Fruit fly (Drosophila melanogaster) whole organism, embryonic: ENCODE results near the gene CG31287.
A peak's percentile ranks its signal among the peaks of the same experiment; 100 is the strongest.

Experiments used
- ATbp ChIP-seq: fragments of 200-800 bp; sonication (Bioruptor generic); optimal IDR thresholded peaks from 2 replicates; lab custom pipeline; 2017; ENCODE audit warnings: missing biosample characterization, mild to moderate bottlenecking, missing genetic modification characterization, missing genetic modification reagents
- Ada2b ChIP-seq: fragments of 200-800 bp; sonication (Bioruptor generic); IDR thresholded peaks from 2 replicates; pipeline ENCODE4 v1.3.6; 2022; ENCODE audit warnings: missing biosample characterization, missing genetic modification characterization
- B-H1 ChIP-seq: fragments of 200-800 bp; sonication (Bioruptor generic); IDR thresholded peaks from 3 replicates; pipeline ENCODE4 v1.3.6; 2022; ENCODE audit warnings: missing biosample characterization, missing genetic modification characterization
- CG10366 ChIP-seq: fragments of 200-800 bp; sonication (Bioruptor generic); IDR thresholded peaks from 2 replicates; pipeline ENCODE4 v1.3.6; 2022; ENCODE audit warnings: missing biosample characterization, missing genetic modification characterization
- CG10959 ChIP-seq: fragments of 200-800 bp; sonication (Bioruptor generic); IDR thresholded peaks from 2 replicates; pipeline ENCODE4 v1.3.6; 2022; ENCODE audit warnings: missing biosample characterization, missing genetic modification characterization
- CG12071 ChIP-seq: fragments of 200-800 bp; sonication (Bioruptor generic); optimal IDR thresholded peaks from 3 replicates; lab custom pipeline; 2018; ENCODE audit warnings: missing biosample characterization, mild to moderate bottlenecking, missing genetic modification characterization
- CG12219 ChIP-seq: fragments of 200-800 bp; sonication (Bioruptor generic); optimal IDR thresholded peaks from 3 replicates; lab custom pipeline; 2018; ENCODE audit warnings: missing biosample characterization, mild to moderate bottlenecking, missing genetic modification characterization
- CG13296 ChIP-seq: fragments of 200-800 bp; sonication (Bioruptor generic); optimal IDR thresholded peaks from 3 replicates; lab custom pipeline; 2018; ENCODE audit warnings: missing biosample characterization, mild to moderate bottlenecking, missing genetic modification characterization
- CG17359 ChIP-seq: fragments of 200-800 bp; sonication (Bioruptor generic); optimal IDR thresholded peaks from 3 replicates; lab custom pipeline; 2018; ENCODE audit warnings: missing biosample characterization, mild to moderate bottlenecking, missing genetic modification characterization, moderate library complexity
- CG30403 ChIP-seq: fragments of 200-800 bp; sonication (Bioruptor generic); optimal IDR thresholded peaks from 3 replicates; lab custom pipeline; 2016; ENCODE audit warnings: missing biosample characterization, missing genetic modification characterization
- CG30431 ChIP-seq: fragments of 200-800 bp; sonication (Bioruptor generic); optimal IDR thresholded peaks from 2 replicates; lab custom pipeline; 2017; ENCODE audit warnings: missing biosample characterization, missing genetic modification characterization
- CG31441 ChIP-seq: fragments of 200-800 bp; sonication (Bioruptor generic); IDR thresholded peaks from 2 replicates; pipeline ENCODE4 v1.3.6; 2022; ENCODE audit warnings: missing biosample characterization, missing genetic modification characterization
- CG4360 ChIP-seq: fragments of 200-800 bp; sonication (Bioruptor generic); IDR thresholded peaks from 2 replicates; pipeline ENCODE4 v1.3.6; 2022; ENCODE audit warnings: missing biosample characterization, missing genetic modification characterization
- CG5180 ChIP-seq: fragments of 200-800 bp; sonication (Bioruptor generic); optimal IDR thresholded peaks from 3 replicates; lab custom pipeline; 2017; ENCODE audit warnings: missing biosample characterization, missing genetic modification characterization, mild to moderate bottlenecking, moderate library complexity, missing genetic modification reagents
- CG7928 ChIP-seq: fragments of 200-800 bp; sonication (Bioruptor generic); optimal IDR thresholded peaks from 2 replicates; lab custom pipeline; 2017; ENCODE audit warnings: missing biosample characterization, mild to moderate bottlenecking, missing genetic modification characterization
- CG8089 ChIP-seq: fragments of 200-800 bp; sonication (Bioruptor generic); optimal IDR thresholded peaks from 3 replicates; lab custom pipeline; 2016; ENCODE audit warnings: missing biosample characterization, missing genetic modification characterization
- CG8478 ChIP-seq: fragments of >200 bp; optimal IDR thresholded peaks from 2 replicates; lab custom pipeline; 2018
- CG9215 ChIP-seq: fragments of 200-800 bp; sonication (Bioruptor generic); IDR thresholded peaks from 2 replicates; pipeline ENCODE4 v1.3.6; 2022; ENCODE audit warnings: missing biosample characterization, missing genetic modification characterization
- CG9817 ChIP-seq: fragments of 200-800 bp; sonication (Bioruptor generic); optimal IDR thresholded peaks from 2 replicates; lab custom pipeline; 2018; ENCODE audit warnings: missing biosample characterization, mild to moderate bottlenecking, missing genetic modification characterization, moderate library complexity
- D19A ChIP-seq: fragments of 200-800 bp; optimal IDR thresholded peaks from 3 replicates; lab custom pipeline; 2019; ENCODE audit warnings: missing biosample characterization, mild to moderate bottlenecking, missing genetic modification characterization, moderate library complexity
- Deaf1 ChIP-seq: fragments of 200-800 bp; optimal IDR thresholded peaks from 3 replicates; lab custom pipeline; 2019; ENCODE audit warnings: missing biosample characterization, mild to moderate bottlenecking, missing genetic modification characterization, moderate library complexity
- Dll ChIP-seq: fragments of 200-800 bp; sonication (Bioruptor generic); IDR thresholded peaks from 4 replicates; pipeline ENCODE4 v1.3.6; 2022; ENCODE audit warnings: missing biosample characterization, missing genetic modification characterization; ENCODE audit not compliant: partially characterized antibody
- Doc2 ChIP-seq: fragments of 200-800 bp; sonication (Bioruptor generic); IDR thresholded peaks from 2 replicates; pipeline ENCODE4 v1.3.6; 2022; ENCODE audit warnings: missing biosample characterization, missing genetic modification characterization
- Ets97D ChIP-seq: fragments of 200-800 bp; sonication (Bioruptor generic); optimal IDR thresholded peaks from 3 replicates; lab custom pipeline; 2016; ENCODE audit warnings: missing biosample characterization, missing genetic modification characterization
- Fer3 ChIP-seq: fragments of 200-800 bp; sonication (Bioruptor generic); optimal IDR thresholded peaks from 2 replicates; lab custom pipeline; 2018; ENCODE audit warnings: missing biosample characterization, mild to moderate bottlenecking, missing genetic modification characterization, moderate library complexity
- Max ChIP-seq: fragments of 200-800 bp; sonication (Bioruptor generic); optimal IDR thresholded peaks from 2 replicates; lab custom pipeline; 2016; ENCODE audit warnings: missing biosample characterization, mild to moderate bottlenecking, missing genetic modification characterization
- Nf-YC ChIP-seq: fragments of 200-800 bp; optimal IDR thresholded peaks from 3 replicates; lab custom pipeline; 2019; ENCODE audit warnings: missing biosample characterization, mild to moderate bottlenecking, missing genetic modification characterization, moderate library complexity
- Sin3A ChIP-seq: fragments of >200 bp; optimal IDR thresholded peaks from 2 replicates; lab custom pipeline; 2018
- Sox100B ChIP-seq: fragments of 200-800 bp; sonication (Bioruptor generic); optimal IDR thresholded peaks from 3 replicates; lab custom pipeline; 2018; ENCODE audit warnings: missing biosample characterization, mild to moderate bottlenecking, missing genetic modification characterization
- Sry-δ ChIP-seq: fragments of 200-800 bp; sonication (Bioruptor generic); optimal IDR thresholded peaks from 2 replicates; lab custom pipeline; 2016; ENCODE audit warnings: missing biosample characterization, missing genetic modification characterization
- aop ChIP-seq: fragments of 200-800 bp; sonication (Bioruptor generic); IDR thresholded peaks from 2 replicates; pipeline ENCODE4 v1.3.6; 2022; ENCODE audit warnings: missing biosample characterization, missing genetic modification characterization
- ase ChIP-seq: fragments of 200-800 bp; sonication (Bioruptor generic); IDR thresholded peaks from 3 replicates; pipeline ENCODE4 v1.3.6; 2022; ENCODE audit warnings: missing biosample characterization, missing genetic modification characterization
- az2 ChIP-seq: fragments of 200-800 bp; sonication (Bioruptor generic); optimal IDR thresholded peaks from 3 replicates; lab custom pipeline; 2016; ENCODE audit warnings: missing biosample characterization, missing genetic modification characterization
- bbx ChIP-seq: fragments of 200-800 bp; sonication (Bioruptor generic); IDR thresholded peaks from 2 replicates; pipeline ENCODE4 v1.3.6; 2022; ENCODE audit warnings: missing biosample characterization, missing genetic modification characterization; ENCODE audit not compliant: partially characterized antibody
- bcd ChIP-seq: fragments of 200-800 bp; sonication (Bioruptor generic); optimal IDR thresholded peaks from 2 replicates; lab custom pipeline; 2017; ENCODE audit warnings: missing biosample characterization, mild to moderate bottlenecking, missing genetic modification characterization
- chn ChIP-seq: fragments of 200-800 bp; sonication (Bioruptor generic); optimal IDR thresholded peaks from 2 replicates; lab custom pipeline; 2016; ENCODE audit warnings: missing biosample characterization, missing genetic modification characterization
- cwo ChIP-seq: fragments of 200-800 bp; sonication (Bioruptor generic); optimal IDR thresholded peaks from 3 replicates; lab custom pipeline; 2017; ENCODE audit warnings: missing biosample characterization, missing genetic modification characterization, mild to moderate bottlenecking, moderate library complexity, missing genetic modification reagents
- dm ChIP-seq: fragments of 200-800 bp; sonication (Bioruptor generic); optimal IDR thresholded peaks from 3 replicates; lab custom pipeline; 2016; ENCODE audit warnings: missing biosample characterization, missing genetic modification characterization
- dpn ChIP-seq, 2 experiments: fragments of 200-800 bp; sonication (Bioruptor generic); optimal IDR thresholded peaks; 3 replicates each; lab custom pipeline; 2016; ENCODE audit warnings: missing biosample characterization in 2 of 2, missing genetic modification characterization in 2 of 2
- gcm ChIP-seq: fragments of 200-800 bp; sonication (Bioruptor generic); optimal IDR thresholded peaks from 2 replicates; lab custom pipeline; 2019; ENCODE audit warnings: missing biosample characterization, mild to moderate bottlenecking, missing genetic modification characterization, moderate library complexity
- gfzf ChIP-seq: fragments of 200-800 bp; sonication (Bioruptor generic); optimal IDR thresholded peaks from 2 replicates; lab custom pipeline; 2016; ENCODE audit warnings: missing biosample characterization, mild to moderate bottlenecking, missing genetic modification characterization, moderate library complexity
- grau ChIP-seq: fragments of 200-800 bp; optimal IDR thresholded peaks from 3 replicates; lab custom pipeline; 2019; ENCODE audit warnings: missing biosample characterization, mild to moderate bottlenecking, missing genetic modification characterization, moderate library complexity
- gsb-n ChIP-seq: fragments of 200-800 bp; sonication (Bioruptor generic); optimal IDR thresholded peaks from 3 replicates; lab custom pipeline; 2018; ENCODE audit warnings: missing biosample characterization, mild to moderate bottlenecking, missing genetic modification characterization
- ind ChIP-seq: fragments of 200-800 bp; sonication (Bioruptor generic); optimal IDR thresholded peaks from 3 replicates; lab custom pipeline; 2016; ENCODE audit warnings: missing biosample characterization, missing genetic modification characterization
- ken ChIP-seq: fragments of 200-800 bp; sonication (Bioruptor generic); IDR thresholded peaks from 3 replicates; pipeline ENCODE4 v1.3.6; 2022; ENCODE audit warnings: missing biosample characterization, missing genetic modification characterization
- nau ChIP-seq: fragments of 200-800 bp; sonication (Bioruptor generic); optimal IDR thresholded peaks from 3 replicates; lab custom pipeline; 2017; ENCODE audit warnings: missing biosample characterization, mild to moderate bottlenecking, missing genetic modification characterization, missing genetic modification reagents
- nom ChIP-seq: fragments of 200-800 bp; sonication (Bioruptor generic); optimal IDR thresholded peaks from 2 replicates; lab custom pipeline; 2017; ENCODE audit warnings: missing biosample characterization, missing genetic modification characterization, mild to moderate bottlenecking, moderate library complexity, missing genetic modification reagents
- p53 ChIP-seq: fragments of 200-800 bp; sonication (Bioruptor generic); optimal IDR thresholded peaks from 2 replicates; lab custom pipeline; 2016; ENCODE audit warnings: missing biosample characterization, missing genetic modification characterization
- pum ChIP-seq: fragments of 200-800 bp; sonication (Bioruptor generic); optimal IDR thresholded peaks from 2 replicates; lab custom pipeline; 2016; ENCODE audit warnings: missing biosample characterization, missing genetic modification characterization
- sd ChIP-seq: fragments of 200-800 bp; sonication (Bioruptor generic); optimal IDR thresholded peaks from 3 replicates; lab custom pipeline; 2018; ENCODE audit warnings: missing biosample characterization, mild to moderate bottlenecking, missing genetic modification characterization, moderate library complexity
- stwl ChIP-seq: fragments of 200-800 bp; sonication (Bioruptor generic); optimal IDR thresholded peaks from 3 replicates; lab custom pipeline; 2018; ENCODE audit warnings: missing biosample characterization, mild to moderate bottlenecking, missing genetic modification characterization, moderate library complexity
- tll ChIP-seq, 2 experiments: fragments of 200-800 bp in 1 of 2; fragments of >200 bp in 1 of 2; sonication (Bioruptor generic) in 1 of 2; optimal IDR thresholded peaks; 2 replicates each; lab custom pipeline; 2017 to 2019; ENCODE audit warnings: missing biosample characterization in 2 of 2, missing genetic modification characterization in 2 of 2, mild to moderate bottlenecking in 1 of 2, moderate library complexity in 1 of 2
- trh ChIP-seq: fragments of 200-800 bp; sonication (Bioruptor generic); optimal IDR thresholded peaks from 2 replicates; lab custom pipeline; 2016; ENCODE audit warnings: missing biosample characterization, missing genetic modification characterization

Gene CG31287

dm6 chr3R:16249510-16249828, 46.3 kb downstream of the CG31287 start (continued):
- no peak for TF ChIP-seq aop (GFP tag; lab: Robert Waterston, UW)
- TF ChIP-seq ken (GFP tag; lab: Robert Waterston, UW): no peak
- TF ChIP-seq az2: no peak
- no peak for TF ChIP-seq dpn (GFP tag; optimal IDR thresholded peaks at IDR 0.05; lab: Kevin White, UChicago)
- no peak for TF ChIP-seq CG30431
- no peak for TF ChIP-seq gsb-n
- no peak for TF ChIP-seq chn
- TF ChIP-seq ase (GFP tag; lab: Robert Waterston, UW): no peak
- no peak for TF ChIP-seq B-H1
- no peak for TF ChIP-seq pum (GFP tag; lab: Kevin White, UChicago)
- no peak for TF ChIP-seq CG12071
- TF ChIP-seq Deaf1: no peak
- TF ChIP-seq grau (tag; lab: Kevin White, UChicago): no peak
- no peak for TF ChIP-seq CG13296
- no peak for TF ChIP-seq CG10366 (GFP tag; lab: Robert Waterston, UW)
- TF ChIP-seq CG9215 (GFP tag; lab: Robert Waterston, UW): no peak
- no peak for TF ChIP-seq CG8089 (GFP tag; lab: Kevin White, UChicago)
- no peak for TF ChIP-seq CG17359 (tag; lab: Kevin White, UChicago)
- TF ChIP-seq Ets97D (GFP tag; lab: Kevin White, UChicago): no peak
- no peak for TF ChIP-seq ind
- TF ChIP-seq Nf-YC (tag; lab: Kevin White, UChicago): no peak
- TF ChIP-seq nom (GFP tag; lab: Kevin White, UChicago): no peak
- no peak for TF ChIP-seq CG4360 (GFP tag; lab: Robert Waterston, UW)
- no peak for TF ChIP-seq Doc2 (GFP tag; lab: Robert Waterston, UW)
- peak; percentile 31 for TF ChIP-seq gfzf (GFP tag; lab: Kevin White, UChicago)
- no peak for TF ChIP-seq CG30403 (GFP tag; lab: Kevin White, UChicago)
- TF ChIP-seq CG10959 (GFP tag; lab: Robert Waterston, UW): no peak
- no peak for TF ChIP-seq bbx (GFP tag; lab: Robert Waterston, UW)
- TF ChIP-seq Max (GFP tag; lab: Kevin White, UChicago): no peak
- peak; percentile 15 for TF ChIP-seq CG7928 (GFP tag; lab: Kevin White, UChicago)
- TF ChIP-seq CG9817 (tag; lab: Kevin White, UChicago): peak; percentile 6
- TF ChIP-seq cwo (GFP tag; lab: Kevin White, UChicago): no peak
- TF ChIP-seq D19A (tag; lab: Kevin White, UChicago): no peak
- TF ChIP-seq Sry-δ (GFP tag; lab: Kevin White, UChicago): no peak
- no peak for TF ChIP-seq dm (GFP tag; lab: Kevin White, UChicago)
- TF ChIP-seq trh: no peak
- TF ChIP-seq CG5180: no peak
- no peak for TF ChIP-seq Ada2b (GFP tag; lab: Robert Waterston, UW)
- no peak for TF ChIP-seq p53
- TF ChIP-seq tll (GFP tag; optimal IDR thresholded peaks at IDR 0.05; lab: Kevin White, UChicago): no peak
- TF ChIP-seq Sin3A (lab: Kevin White, UChicago): no peak
- TF ChIP-seq stwl (tag; lab: Kevin White, UChicago): peak; percentile 84
- no peak for TF ChIP-seq CG8478 (lab: Kevin White, UChicago)
- no peak for TF ChIP-seq CG31441 (GFP tag; lab: Robert Waterston, UW)
- TF ChIP-seq CG12219 (GFP tag; lab: Kevin White, UChicago): no peak
- TF ChIP-seq gcm (GFP tag; lab: Kevin White, UChicago): no peak
- no peak for TF ChIP-seq Fer3 (tag; lab: Kevin White, UChicago)
- TF ChIP-seq sd: peak; percentile 69
- TF ChIP-seq Dll (GFP tag; lab: Robert Waterston, UW): no peak
- peak; percentile 14 for TF ChIP-seq bcd (GFP tag; lab: Kevin White, UChicago)
- no peak for TF ChIP-seq ATbp (GFP tag; lab: Kevin White, UChicago)
- peak; percentile 1 for TF ChIP-seq Sox100B (GFP tag; lab: Kevin White, UChicago)
- no peak for TF ChIP-seq nau (GFP tag; lab: Kevin White, UChicago)
